Worm (Caenorhabditis elegans) whole organism, mixed stage, embryonic: Measurements from ENCODE around the gene hlh-13.

Source experiments
- M03D4.4 ChIP-seq: sonication (generic microtip); optimal IDR thresholded peaks from 2 replicates; lab custom pipeline; 2017; ENCODE audit warnings: mild to moderate bottlenecking, missing genetic modification characterization, missing compliant biosample characterization
- bed-3 ChIP-seq: fragments of 200-800 bp; sonication (Bioruptor generic); optimal IDR thresholded peaks from 3 replicates; lab custom pipeline; 2018; ENCODE audit warnings: mild to moderate bottlenecking, missing genetic modification characterization, moderate library complexity, missing compliant biosample characterization
- blmp-1 ChIP-seq: fragments of 150-350 bp; optimal IDR thresholded peaks from 2 replicates; lab custom pipeline; 2014; ENCODE audit warnings: missing biosample characterization, missing genetic modification characterization
- ceh-39 ChIP-seq: fragments of 150-350 bp; optimal IDR thresholded peaks from 2 replicates; lab custom pipeline; 2014; ENCODE audit warnings: missing biosample characterization, missing genetic modification characterization
- ceh-43 ChIP-seq: fragments of 200-800 bp; sonication (Bioruptor generic); optimal IDR thresholded peaks from 2 replicates; lab custom pipeline; 2018; ENCODE audit warnings: mild to moderate bottlenecking, missing genetic modification characterization, moderate library complexity, missing compliant biosample characterization
- ceh-83 ChIP-seq: fragments of 200-800 bp; sonication (Bioruptor generic); optimal IDR thresholded peaks from 2 replicates; lab custom pipeline; 2018; ENCODE audit warnings: mild to moderate bottlenecking, missing genetic modification characterization, missing compliant biosample characterization
- ces-1 ChIP-seq: fragments of 150-350 bp; optimal IDR thresholded peaks from 2 replicates; lab custom pipeline; 2014; ENCODE audit warnings: missing biosample characterization, missing genetic modification reagents, missing genetic modification characterization
- cnd-1 ChIP-seq: fragments of 200-800 bp; sonication (Bioruptor generic); optimal IDR thresholded peaks from 2 replicates; lab custom pipeline; 2018; ENCODE audit warnings: mild to moderate bottlenecking, missing genetic modification characterization, missing compliant biosample characterization
- drap-1 ChIP-seq: fragments of 200-800 bp; sonication (Bioruptor generic); optimal IDR thresholded peaks from 3 replicates; lab custom pipeline; 2018; ENCODE audit warnings: mild to moderate bottlenecking, missing genetic modification characterization, missing compliant biosample characterization
- elt-1 ChIP-seq: sonication (generic microtip); optimal IDR thresholded peaks from 2 replicates; lab custom pipeline; 2017; ENCODE audit warnings: missing genetic modification characterization, mild to moderate bottlenecking, missing compliant biosample characterization, antibody characterized with exemption, moderate library complexity, borderline replicate concordance; ENCODE audit not compliant: insufficient read depth
- elt-3 ChIP-seq: fragments of 150-350 bp; optimal IDR thresholded peaks from 2 replicates; lab custom pipeline; 2014; ENCODE audit warnings: missing biosample characterization, missing genetic modification characterization
- flh-1 ChIP-seq: fragments of 200-800 bp; sonication (Bioruptor generic); optimal IDR thresholded peaks from 2 replicates; lab custom pipeline; 2018; ENCODE audit warnings: mild to moderate bottlenecking, missing genetic modification characterization, moderate library complexity, missing compliant biosample characterization
- ham-2 ChIP-seq: fragments of 200-800 bp; sonication (Bioruptor generic); optimal IDR thresholded peaks from 2 replicates; lab custom pipeline; 2018; ENCODE audit warnings: mild to moderate bottlenecking, missing genetic modification characterization, missing compliant biosample characterization
- hlh-1 ChIP-seq: fragments of 150-350 bp; optimal IDR thresholded peaks from 2 replicates; lab custom pipeline; 2014; ENCODE audit warnings: missing biosample characterization, missing genetic modification reagents, missing genetic modification characterization
- lin-13 ChIP-seq: fragments of 150-350 bp; optimal IDR thresholded peaks from 2 replicates; lab custom pipeline; 2014; ENCODE audit warnings: missing biosample characterization, missing genetic modification characterization
- lin-32 ChIP-seq: fragments of 200-800 bp; sonication (Bioruptor generic); optimal IDR thresholded peaks from 2 replicates; lab custom pipeline; 2018; ENCODE audit warnings: mild to moderate bottlenecking, missing genetic modification characterization, missing compliant biosample characterization
- lsy-2 ChIP-seq: fragments of 150-350 bp; optimal IDR thresholded peaks from 2 replicates; lab custom pipeline; 2014; ENCODE audit warnings: missing biosample characterization, missing genetic modification characterization
- mab-5 ChIP-seq: fragments of 150-350 bp; optimal IDR thresholded peaks from 2 replicates; lab custom pipeline; 2014; ENCODE audit warnings: missing biosample characterization, missing genetic modification characterization
- mep-1 ChIP-seq: fragments of 150-350 bp; optimal IDR thresholded peaks from 2 replicates; lab custom pipeline; 2017; ENCODE audit warnings: missing biosample characterization, missing genetic modification reagents, missing genetic modification characterization, inconsistent platforms
- mls-2 ChIP-seq: sonication (generic microtip); optimal IDR thresholded peaks from 2 replicates; lab custom pipeline; 2016; ENCODE audit warnings: mild to moderate bottlenecking, missing genetic modification characterization, moderate library complexity, missing compliant biosample characterization
- nhr-12 ChIP-seq: fragments of 150-350 bp; optimal IDR thresholded peaks from 2 replicates; lab custom pipeline; 2014; ENCODE audit warnings: missing biosample characterization, missing genetic modification characterization
- nhr-2 ChIP-seq: fragments of 150-350 bp; optimal IDR thresholded peaks from 2 replicates; lab custom pipeline; 2014; ENCODE audit warnings: missing biosample characterization, missing genetic modification characterization
- nhr-237 ChIP-seq: fragments of 150-350 bp; optimal IDR thresholded peaks from 2 replicates; lab custom pipeline; 2014; ENCODE audit warnings: missing biosample characterization, missing genetic modification characterization
- nhr-28 ChIP-seq: fragments of 150-350 bp; optimal IDR thresholded peaks from 2 replicates; lab custom pipeline; 2014; ENCODE audit warnings: missing biosample characterization, missing genetic modification characterization
- nhr-76 ChIP-seq: sonication (generic microtip); optimal IDR thresholded peaks from 2 replicates; lab custom pipeline; 2017; ENCODE audit warnings: missing biosample characterization, missing genetic modification characterization
- pha-4 ChIP-seq: fragments of 150-350 bp; optimal IDR thresholded peaks from 2 replicates; lab custom pipeline; 2018; ENCODE audit warnings: missing biosample characterization, missing genetic modification reagents, missing genetic modification characterization
- sem-2 ChIP-seq: fragments of 200-800 bp; sonication (Bioruptor generic); optimal IDR thresholded peaks from 2 replicates; lab custom pipeline; 2018; ENCODE audit warnings: mild to moderate bottlenecking, missing genetic modification characterization, missing compliant biosample characterization
- snpc-4 ChIP-seq: fragments of 150-350 bp; optimal IDR thresholded peaks from 2 replicates; lab custom pipeline; 2014; ENCODE audit warnings: missing biosample characterization, missing genetic modification characterization
- sptf-1 ChIP-seq: sonication (generic microtip); optimal IDR thresholded peaks from 2 replicates; lab custom pipeline; 2017; ENCODE audit warnings: mild to moderate bottlenecking, missing genetic modification characterization, moderate library complexity, missing compliant biosample characterization
- tbx-8 ChIP-seq: fragments of 200-800 bp; sonication (Bioruptor generic); optimal IDR thresholded peaks from 2 replicates; lab custom pipeline; 2018; ENCODE audit warnings: mild to moderate bottlenecking, missing genetic modification characterization, moderate library complexity, missing compliant biosample characterization
- unc-120 ChIP-seq: sonication (generic microtip); optimal IDR thresholded peaks from 2 replicates; lab custom pipeline; 2017; ENCODE audit warnings: missing genetic modification characterization, missing compliant biosample characterization; ENCODE audit not compliant: poor library complexity, severe bottlenecking
- unc-39 ChIP-seq: fragments of 150-350 bp; optimal IDR thresholded peaks from 2 replicates; lab custom pipeline; 2014; ENCODE audit warnings: missing biosample characterization, missing genetic modification characterization
- unc-62 ChIP-seq: fragments of 150-350 bp; optimal IDR thresholded peaks from 2 replicates; lab custom pipeline; 2014; ENCODE audit warnings: missing biosample characterization, missing genetic modification reagents, missing genetic modification characterization
- zip-8 ChIP-seq: fragments of 150-350 bp; optimal IDR thresholded peaks from 2 replicates; lab custom pipeline; 2014; ENCODE audit warnings: missing biosample characterization, missing genetic modification characterization
- ztf-11 ChIP-seq: fragments of 150-350 bp; optimal IDR thresholded peaks from 2 replicates; lab custom pipeline; 2014; ENCODE audit warnings: missing biosample characterization, missing genetic modification characterization

Gene hlh-13

DNA sequence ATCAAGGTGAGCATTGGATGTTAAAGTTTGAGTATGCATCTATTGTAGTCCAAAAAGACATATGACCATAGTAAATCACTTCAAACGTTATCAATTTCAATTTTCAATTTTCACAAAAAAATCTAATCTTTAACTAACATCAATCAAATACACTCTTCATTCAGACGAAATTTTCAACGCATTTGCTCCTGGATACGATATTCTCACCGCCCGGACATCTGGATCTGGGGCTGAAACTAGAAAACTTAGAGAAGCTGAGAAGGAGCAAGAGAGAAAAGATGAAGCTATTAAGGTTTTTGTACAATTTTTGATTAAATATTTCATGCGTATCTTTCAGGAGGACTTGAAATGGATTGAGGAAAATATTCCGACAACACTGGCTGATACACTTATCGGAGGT, 14.8 kb downstream of the hlh-13 start:
- TF ChIP-seq mls-2 (no peak), mep-1 (tag; lab: Kevin White, UChicago) (no peak), ces-1 (no peak), flh-1 (no peak), drap-1 (GFP tag; lab: Kevin White, UChicago) (no peak), mab-5 (no peak), pha-4 (tag; lab: Kevin White, UChicago) (no peak), sptf-1 (tag; lab: Kevin White, UChicago) (no peak), nhr-237 (no peak), tbx-8 (GFP tag; lab: Kevin White, UChicago) (no peak), bed-3 (GFP tag; lab: Kevin White, UChicago) (no peak), M03D4.4 (no peak), nhr-2 (no peak), elt-1 (tag; lab: Kevin White, UChicago) (no peak), lin-32 (no peak), unc-62 (no peak), ceh-83 (no peak), snpc-4 (tag; lab: Kevin White, UChicago) (no peak), nhr-76 (tag; lab: Kevin White, UChicago) (no peak), ceh-39 (tag; lab: Kevin White, UChicago) (no peak)

DNA sequence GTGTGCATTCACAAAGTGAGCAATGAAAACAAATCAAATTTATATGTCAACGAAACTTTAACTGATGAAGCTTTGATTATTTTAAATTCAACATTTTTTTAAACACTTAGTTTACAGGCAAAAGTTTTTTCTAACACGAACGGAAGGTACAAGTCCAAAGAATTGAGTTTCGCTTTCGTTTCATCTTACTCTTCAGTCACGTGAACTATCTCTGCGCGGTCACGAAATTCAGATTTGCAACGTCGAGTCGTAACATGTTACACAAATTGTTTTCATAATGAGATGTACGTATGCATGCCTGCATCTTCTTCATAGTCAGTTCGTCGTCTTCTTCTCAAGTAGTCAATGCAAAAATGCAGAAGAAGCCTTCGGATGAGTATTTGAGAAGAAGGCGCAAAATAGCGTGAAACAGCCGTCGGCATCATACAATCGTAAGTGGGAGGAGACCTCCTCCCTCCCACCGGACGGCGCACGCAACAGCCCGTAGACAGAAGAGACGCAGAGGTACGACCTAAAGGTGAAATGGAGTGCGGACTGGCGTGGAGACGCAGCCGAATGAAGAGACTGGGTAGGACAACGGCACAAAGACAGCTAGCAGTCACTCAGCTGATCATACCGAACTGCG, 16.3 kb downstream of the hlh-13 start, which contains the start of gene coel-1:
Gene coel-1 (plus strand): TSS at position 381 of the 625 bp plus-strand sequence.
- TF ChIP-seq mep-1 (tag; lab: Kevin White, UChicago) = no peak
- TF ChIP-seq elt-1 (tag; lab: Kevin White, UChicago) = no peak
- no peak for TF ChIP-seq pha-4 (tag; lab: Kevin White, UChicago)
- no peak for TF ChIP-seq ztf-11 (tag; lab: Kevin White, UChicago)
- TF ChIP-seq blmp-1 (tag; lab: Kevin White, UChicago) = peak; percentile 20
- no peak for TF ChIP-seq tbx-8 (GFP tag; lab: Kevin White, UChicago)
- TF ChIP-seq ceh-39 (tag; lab: Kevin White, UChicago) = no peak
- TF ChIP-seq zip-8 (tag; lab: Kevin White, UChicago) = no peak
- no peak for TF ChIP-seq unc-39 (tag; lab: Kevin White, UChicago)
- TF ChIP-seq lsy-2 (tag; lab: Kevin White, UChicago) = peak; percentile 36
- TF ChIP-seq nhr-237 = no peak
- TF ChIP-seq hlh-1 (tag; lab: Kevin White, UChicago) = peak; percentile 72
- no peak for TF ChIP-seq elt-3 (tag; lab: Kevin White, UChicago)
- TF ChIP-seq drap-1 (GFP tag; lab: Kevin White, UChicago) = peak; percentile 16
- peak; percentile 28 for TF ChIP-seq mls-2
- TF ChIP-seq nhr-12 = no peak
- peak; percentile 8 for TF ChIP-seq cnd-1 (tag; lab: Kevin White, UChicago)
- no peak for TF ChIP-seq lin-13 (tag; lab: Kevin White, UChicago)
- TF ChIP-seq ham-2 (GFP tag; lab: Kevin White, UChicago) = peak; percentile 86
- peak; percentile 67 for TF ChIP-seq unc-62
- TF ChIP-seq flh-1 = no peak
- no peak for TF ChIP-seq M03D4.4
- no peak for TF ChIP-seq snpc-4 (tag; lab: Kevin White, UChicago)
- no peak for TF ChIP-seq ceh-43 (GFP tag; lab: Kevin White, UChicago)
- no peak for TF ChIP-seq ceh-83
- no peak for TF ChIP-seq nhr-28 (tag; lab: Kevin White, UChicago)
- no peak for TF ChIP-seq nhr-2
- peak; percentile 65 for TF ChIP-seq unc-120 (tag; lab: Kevin White, UChicago)
- no peak for TF ChIP-seq lin-32
- no peak for TF ChIP-seq nhr-76 (tag; lab: Kevin White, UChicago)
- no peak for TF ChIP-seq bed-3 (GFP tag; lab: Kevin White, UChicago)
- TF ChIP-seq sptf-1 (tag; lab: Kevin White, UChicago) = peak; percentile 31
- TF ChIP-seq sem-2 = peak; percentile 3
- TF ChIP-seq mab-5 = no peak
- peak; percentile 71 for TF ChIP-seq ces-1

DNA sequence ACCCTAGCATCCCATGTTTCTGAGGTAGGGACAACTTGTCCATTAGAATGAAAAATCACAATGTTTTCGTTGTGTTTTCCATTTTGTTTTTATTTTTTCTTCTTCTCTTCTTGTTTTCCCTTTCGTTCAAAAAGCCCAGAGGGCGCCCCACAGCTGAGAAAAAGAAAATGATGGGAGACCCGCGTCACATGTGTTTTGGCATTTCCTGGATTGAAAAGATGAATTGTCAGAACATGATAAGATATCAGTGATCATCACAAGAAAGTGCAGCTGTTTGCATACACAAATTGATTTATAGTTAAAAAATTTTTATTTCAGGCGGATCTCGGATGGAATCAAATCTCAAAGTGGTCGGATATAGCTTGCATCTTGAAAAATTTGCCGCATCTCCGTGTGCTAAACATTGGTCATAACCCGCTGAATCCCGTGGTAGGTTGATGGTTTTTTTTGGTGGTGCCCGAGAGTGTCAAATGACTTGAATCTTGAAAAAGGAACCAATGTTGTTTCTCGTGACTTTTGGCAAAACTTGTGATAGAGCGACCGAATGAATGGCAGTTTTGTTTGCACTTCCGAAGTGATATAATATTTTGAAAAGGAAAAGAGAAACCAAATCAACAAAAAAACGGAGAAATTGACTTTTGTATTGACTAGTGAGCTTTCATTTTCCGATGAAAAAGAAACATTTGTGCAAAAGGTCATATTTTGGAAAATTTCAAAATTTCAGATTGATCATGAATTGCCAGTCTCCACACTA, 17.3 kb downstream of the hlh-13 start:
- TF ChIP-seq cnd-1 (tag; lab: Kevin White, UChicago) = no peak
- peak; percentile 72 for TF ChIP-seq mab-5
- no peak for TF ChIP-seq nhr-237
- TF ChIP-seq bed-3 (GFP tag; lab: Kevin White, UChicago) = no peak
- TF ChIP-seq mls-2 = no peak
- TF ChIP-seq pha-4 (tag; lab: Kevin White, UChicago) = no peak
- TF ChIP-seq snpc-4 (tag; lab: Kevin White, UChicago) = no peak
- peak; percentile 75 for TF ChIP-seq unc-62
- TF ChIP-seq elt-1 (tag; lab: Kevin White, UChicago) = no peak
- peak; percentile 64 for TF ChIP-seq hlh-1 (tag; lab: Kevin White, UChicago)
